Fruit fly (Drosophila melanogaster) whole organism, embryonic: ENCODE data around the gene CG6654.
A peak's percentile ranks its signal among the peaks of the same experiment; 100 is the strongest.

Experiments used
- Ada2b ChIP-seq: fragments of 200-800 bp; sonication (Bioruptor generic); IDR thresholded peaks from 2 replicates; pipeline ENCODE4 v1.3.6; 2022; ENCODE audit warnings: missing biosample characterization, missing genetic modification characterization
- C15 ChIP-seq: fragments of 200-800 bp; sonication (Bioruptor generic); IDR thresholded peaks from 3 replicates; pipeline ENCODE4 v1.3.6; 2022; ENCODE audit warnings: missing biosample characterization, missing genetic modification characterization
- CG10321 ChIP-seq: fragments of 200-800 bp; sonication (Bioruptor generic); IDR thresholded peaks from 2 replicates; pipeline ENCODE4 v1.3.6; 2022; ENCODE audit warnings: missing biosample characterization, missing genetic modification characterization
- CG11723 ChIP-seq: fragments of 200-800 bp; sonication (Bioruptor generic); optimal IDR thresholded peaks from 2 replicates; lab custom pipeline; 2017; ENCODE audit warnings: missing biosample characterization, mild to moderate bottlenecking, missing genetic modification characterization
- CG12071 ChIP-seq: fragments of 200-800 bp; sonication (Bioruptor generic); optimal IDR thresholded peaks from 3 replicates; lab custom pipeline; 2018; ENCODE audit warnings: missing biosample characterization, mild to moderate bottlenecking, missing genetic modification characterization
- CG14014 ChIP-seq: fragments of 200-800 bp; sonication (Bioruptor generic); IDR thresholded peaks from 2 replicates; pipeline ENCODE4 v1.3.6; 2022; ENCODE audit warnings: missing biosample characterization, missing genetic modification characterization
- CG16863 ChIP-seq: fragments of 200-800 bp; sonication (Bioruptor generic); optimal IDR thresholded peaks from 3 replicates; lab custom pipeline; 2016; ENCODE audit warnings: missing biosample characterization, missing genetic modification characterization
- CG17361 ChIP-seq: fragments of 200-800 bp; sonication (Bioruptor generic); IDR thresholded peaks from 3 replicates; pipeline ENCODE4 v1.3.6; 2022; ENCODE audit warnings: missing biosample characterization, missing genetic modification characterization
- CG18599 ChIP-seq: fragments of 200-800 bp; sonication (Bioruptor generic); optimal IDR thresholded peaks from 3 replicates; lab custom pipeline; 2017; ENCODE audit warnings: missing biosample characterization, missing genetic modification characterization, mild to moderate bottlenecking, moderate library complexity, missing genetic modification reagents
- CG2199 ChIP-seq: fragments of 200-800 bp; sonication (Bioruptor generic); IDR thresholded peaks from 3 replicates; pipeline ENCODE4 v1.3.6; 2022; ENCODE audit warnings: missing biosample characterization, missing genetic modification characterization
- CG30431 ChIP-seq: fragments of 200-800 bp; sonication (Bioruptor generic); optimal IDR thresholded peaks from 2 replicates; lab custom pipeline; 2017; ENCODE audit warnings: missing biosample characterization, missing genetic modification characterization
- CG31224 ChIP-seq: fragments of 200-800 bp; sonication (Bioruptor generic); IDR thresholded peaks from 2 replicates; pipeline ENCODE4 v1.3.6; 2022; ENCODE audit warnings: missing biosample characterization, missing genetic modification characterization
- CG32532 ChIP-seq: fragments of 200-800 bp; sonication (Bioruptor generic); IDR thresholded peaks from 2 replicates; pipeline ENCODE4 v1.3.6; 2022; ENCODE audit warnings: missing biosample characterization, missing genetic modification characterization
- CG34422 ChIP-seq: fragments of 200-800 bp; sonication (Bioruptor generic); IDR thresholded peaks from 3 replicates; pipeline ENCODE4 v1.3.6; 2022; ENCODE audit warnings: missing biosample characterization, missing genetic modification characterization
- CG6689 ChIP-seq: fragments of 200-800 bp; sonication (Bioruptor generic); IDR thresholded peaks from 2 replicates; pipeline ENCODE4 v1.3.6; 2022; ENCODE audit warnings: missing biosample characterization, missing genetic modification characterization
- CG8089 ChIP-seq: fragments of 200-800 bp; sonication (Bioruptor generic); optimal IDR thresholded peaks from 3 replicates; lab custom pipeline; 2016; ENCODE audit warnings: missing biosample characterization, missing genetic modification characterization
- CG8765 ChIP-seq: fragments of 200-800 bp; sonication (Bioruptor generic); IDR thresholded peaks from 2 replicates; pipeline ENCODE4 v1.3.6; 2022; ENCODE audit warnings: missing biosample characterization, missing genetic modification characterization
- CG9727 ChIP-seq: fragments of 200-800 bp; sonication (Bioruptor generic); optimal IDR thresholded peaks from 3 replicates; lab custom pipeline; 2017; ENCODE audit warnings: missing biosample characterization, mild to moderate bottlenecking, missing genetic modification characterization
- Doc3 ChIP-seq: fragments of 200-800 bp; sonication (Bioruptor generic); IDR thresholded peaks from 3 replicates; pipeline ENCODE4 v1.3.6; 2022; ENCODE audit warnings: missing biosample characterization, missing genetic modification characterization; ENCODE audit not compliant: partially characterized antibody
- Gug ChIP-seq: fragments of 200-800 bp; sonication (Bioruptor generic); IDR thresholded peaks from 4 replicates; pipeline ENCODE4 v1.3.6; 2022; ENCODE audit warnings: missing biosample characterization, missing genetic modification characterization
- H15 ChIP-seq: fragments of 200-800 bp; sonication (Bioruptor generic); IDR thresholded peaks from 3 replicates; pipeline ENCODE4 v1.3.6; 2022; ENCODE audit warnings: missing biosample characterization, missing genetic modification characterization
- H2.0 ChIP-seq: fragments of 200-800 bp; sonication (Bioruptor generic); IDR thresholded peaks from 2 replicates; pipeline ENCODE4 v1.3.6; 2022; ENCODE audit warnings: missing biosample characterization, missing genetic modification characterization
- Mes4 ChIP-seq: fragments of 200-800 bp; sonication (Bioruptor generic); optimal IDR thresholded peaks from 2 replicates; lab custom pipeline; 2016; ENCODE audit warnings: missing biosample characterization, missing genetic modification characterization
- Oli ChIP-seq: fragments of 200-800 bp; sonication (Bioruptor generic); optimal IDR thresholded peaks from 2 replicates; lab custom pipeline; 2018; ENCODE audit warnings: missing biosample characterization, mild to moderate bottlenecking, missing genetic modification characterization, moderate library complexity
- Xrp1 ChIP-seq: fragments of 200-800 bp; sonication (Bioruptor generic); IDR thresholded peaks from 2 replicates; pipeline ENCODE4 v1.3.6; 2022; ENCODE audit warnings: missing biosample characterization, missing genetic modification characterization
- al ChIP-seq: fragments of 200-800 bp; sonication (Bioruptor generic); IDR thresholded peaks from 2 replicates; pipeline ENCODE4 v1.3.6; 2022; ENCODE audit warnings: missing biosample characterization, missing genetic modification characterization
- ap ChIP-seq: fragments of 200-800 bp; sonication (Bioruptor generic); IDR thresholded peaks from 2 replicates; pipeline ENCODE4 v1.3.6; 2022; ENCODE audit warnings: missing biosample characterization, missing genetic modification characterization
- ara ChIP-seq: fragments of 200-800 bp; sonication (Bioruptor generic); IDR thresholded peaks from 2 replicates; pipeline ENCODE4 v1.3.6; 2022; ENCODE audit warnings: missing biosample characterization, missing genetic modification characterization
- bigmax ChIP-seq: fragments of 200-800 bp; sonication (Bioruptor generic); optimal IDR thresholded peaks from 2 replicates; lab custom pipeline; 2018; ENCODE audit warnings: missing biosample characterization, mild to moderate bottlenecking, missing genetic modification characterization
- bowl ChIP-seq: fragments of 200-800 bp; sonication (Bioruptor generic); IDR thresholded peaks from 2 replicates; pipeline ENCODE4 v1.3.6; 2022; ENCODE audit warnings: missing biosample characterization, missing genetic modification characterization
- chn ChIP-seq: fragments of 200-800 bp; sonication (Bioruptor generic); optimal IDR thresholded peaks from 2 replicates; lab custom pipeline; 2016; ENCODE audit warnings: missing biosample characterization, missing genetic modification characterization
- emc ChIP-seq: fragments of 200-800 bp; sonication (Bioruptor generic); optimal IDR thresholded peaks from 2 replicates; lab custom pipeline; 2016; ENCODE audit warnings: missing biosample characterization, missing genetic modification characterization
- eve ChIP-seq, 2 experiments: fragments of >200 bp; optimal IDR thresholded peaks; 2 replicates each; lab custom pipeline; 2017; ENCODE audit warnings: missing biosample characterization in 2 of 2, missing genetic modification characterization in 2 of 2
- fd96Cb ChIP-seq: fragments of 200-800 bp; sonication (Bioruptor generic); optimal IDR thresholded peaks from 2 replicates; lab custom pipeline; 2018; ENCODE audit warnings: missing biosample characterization, mild to moderate bottlenecking, missing genetic modification characterization, moderate library complexity
- fu2 ChIP-seq: fragments of 200-800 bp; sonication (Bioruptor generic); optimal IDR thresholded peaks from 2 replicates; lab custom pipeline; 2016; ENCODE audit warnings: missing biosample characterization, missing genetic modification characterization
- gsb ChIP-seq: fragments of 200-800 bp; sonication (Bioruptor generic); IDR thresholded peaks from 2 replicates; pipeline ENCODE4 v1.3.6; 2022; ENCODE audit warnings: missing biosample characterization, missing genetic modification characterization
- hbn ChIP-seq: fragments of 200-800 bp; sonication (Bioruptor generic); IDR thresholded peaks from 2 replicates; pipeline ENCODE4 v1.3.6; 2022; ENCODE audit warnings: missing biosample characterization, missing genetic modification characterization; ENCODE audit not compliant: partially characterized antibody
- jigr1 ChIP-seq: fragments of 200-800 bp; sonication (Bioruptor generic); IDR thresholded peaks from 3 replicates; pipeline ENCODE4 v1.3.6; 2022; ENCODE audit warnings: missing biosample characterization, missing genetic modification characterization
- knrl ChIP-seq: fragments of 200-800 bp; sonication (Bioruptor generic); IDR thresholded peaks from 3 replicates; pipeline ENCODE4 v1.3.6; 2022; ENCODE audit warnings: missing biosample characterization, missing genetic modification characterization; ENCODE audit not compliant: partially characterized antibody
- lbe ChIP-seq: fragments of 200-800 bp; sonication (Bioruptor generic); optimal IDR thresholded peaks from 2 replicates; lab custom pipeline; 2016; ENCODE audit warnings: missing biosample characterization, mild to moderate bottlenecking, missing genetic modification characterization
- maf-S ChIP-seq: fragments of 200-800 bp; sonication (Bioruptor generic); optimal IDR thresholded peaks from 2 replicates; lab custom pipeline; 2016; ENCODE audit warnings: missing biosample characterization, missing genetic modification characterization
- nom ChIP-seq: fragments of 200-800 bp; sonication (Bioruptor generic); optimal IDR thresholded peaks from 2 replicates; lab custom pipeline; 2017; ENCODE audit warnings: missing biosample characterization, missing genetic modification characterization, mild to moderate bottlenecking, moderate library complexity, missing genetic modification reagents
- onecut ChIP-seq: fragments of 200-800 bp; sonication (Bioruptor generic); IDR thresholded peaks from 2 replicates; pipeline ENCODE4 v1.3.6; 2022; ENCODE audit warnings: missing biosample characterization, missing genetic modification characterization
- otp ChIP-seq: fragments of 200-800 bp; sonication (Bioruptor generic); IDR thresholded peaks from 3 replicates; pipeline ENCODE4, ENCODE4 v1.3.6; 2022; ENCODE audit warnings: missing biosample characterization, missing genetic modification characterization
- pho ChIP-seq: fragments of 200-800 bp; sonication (Bioruptor generic); optimal IDR thresholded peaks from 2 replicates; lab custom pipeline; 2016; ENCODE audit warnings: missing biosample characterization, missing genetic modification characterization
- psq ChIP-seq: fragments of 200-800 bp; sonication (Bioruptor generic); optimal IDR thresholded peaks from 2 replicates; lab custom pipeline; 2017; ENCODE audit warnings: missing biosample characterization, missing genetic modification characterization
- slou ChIP-seq: fragments of 200-800 bp; sonication (Bioruptor generic); optimal IDR thresholded peaks from 3 replicates; lab custom pipeline; 2016; ENCODE audit warnings: missing biosample characterization, missing genetic modification characterization
- wor ChIP-seq: fragments of 200-800 bp; sonication (Bioruptor generic); IDR thresholded peaks from 2 replicates; pipeline ENCODE4 v1.3.6; 2022; ENCODE audit warnings: missing biosample characterization, missing genetic modification characterization
- zen ChIP-seq: fragments of 200-800 bp; sonication (Bioruptor generic); optimal IDR thresholded peaks from 3 replicates; lab custom pipeline; 2018; ENCODE audit warnings: missing biosample characterization, mild to moderate bottlenecking, missing genetic modification characterization, moderate library complexity

CG6654 gene

DNA sequence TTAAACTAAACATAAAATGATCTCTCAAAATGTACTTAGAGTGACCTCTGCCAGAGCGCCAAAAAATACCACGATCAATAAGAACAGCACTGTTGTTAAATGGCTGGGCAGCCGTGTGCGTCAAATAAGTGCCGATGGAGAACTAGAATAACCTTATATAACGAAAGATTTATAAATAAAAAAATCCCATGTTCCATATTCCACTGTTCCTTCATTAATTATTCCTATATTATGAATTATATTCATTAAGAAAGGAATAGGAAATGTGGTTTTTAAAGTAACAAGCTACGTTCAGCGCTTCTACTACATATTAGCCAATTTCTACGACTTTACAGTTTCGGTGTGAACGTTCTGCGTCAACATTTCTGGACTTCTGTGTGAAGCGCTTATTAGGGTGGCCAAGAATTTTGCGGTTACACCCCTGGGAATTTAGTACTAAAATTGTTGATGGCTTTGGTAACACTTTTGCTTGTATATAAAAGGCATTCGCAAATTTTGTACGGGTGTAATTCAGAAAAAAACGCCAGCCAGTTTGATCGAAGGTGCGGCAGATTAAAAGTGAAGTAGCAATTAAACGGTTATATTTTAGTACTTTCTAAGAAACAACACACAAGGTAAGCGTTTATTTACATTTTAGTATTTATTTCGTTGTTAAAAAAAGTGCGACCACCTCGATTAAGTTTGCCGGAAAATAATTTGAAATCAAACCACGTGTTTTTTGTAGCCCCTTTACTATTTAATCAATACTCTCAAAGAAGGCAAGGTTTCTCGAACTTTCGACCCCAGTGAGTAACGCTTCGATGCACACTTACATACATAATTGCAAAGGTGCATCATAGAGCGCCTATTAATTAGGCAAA is 29.0 kb upstream of the CG6654 start, which contains the start of the genes tefu and Hsc70-4 (continued):
- TF ChIP-seq chn (peak; percentile 82), psq (no peak), C15 (GFP tag; lab: Robert Waterston, UW) (peak; percentile 55; the same call in 1 of the 3 replicates), ara (peak; percentile 70), otp (GFP tag; lab: Robert Waterston, UW) (peak; percentile 68; the same call in 1 of the 3 replicates), eve (GFP tag; optimal IDR thresholded peaks at IDR 0.05; lab: Kevin White, UChicago) (no peak), CG14014 (peak; percentile 61; the same call in 1 of the 2 replicates), Ada2b (GFP tag; lab: Robert Waterston, UW) (peak; percentile 75), wor (GFP tag; lab: Robert Waterston, UW) (peak; percentile 60), CG17361 (GFP tag; lab: Robert Waterston, UW) (peak; percentile 91), CG34422 (GFP tag; lab: Robert Waterston, UW) (peak; percentile 80), CG31224 (GFP tag; lab: Robert Waterston, UW) (peak; percentile 53; the same call in 1 of the 2 replicates), pho (GFP tag; lab: Kevin White, UChicago) (peak; percentile 62), CG2199 (peak; percentile 64; the same call in 2 of the 3 replicates), al (GFP tag; lab: Robert Waterston, UW) (peak; percentile 82), CG18599 (peak; percentile 41), CG30431 (GFP tag; lab: Kevin White, UChicago) (peak; percentile 80), Doc3 (GFP tag; lab: Robert Waterston, UW) (no peak), knrl (GFP tag; lab: Robert Waterston, UW) (peak; percentile 39; the same call in 1 of the 3 replicates), onecut (peak; percentile 85), bigmax (GFP tag; lab: Kevin White, UChicago) (no peak), zen (tag; lab: Kevin White, UChicago) (peak; percentile 72), hbn (no peak), H15 (GFP tag; lab: Robert Waterston, UW) (peak; percentile 72; the same call in 2 of the 3 replicates), ap (GFP tag; lab: Robert Waterston, UW) (peak; percentile 65; the same call in 1 of the 2 replicates), lbe (GFP tag; lab: Kevin White, UChicago) (no peak), CG16863 (GFP tag; lab: Kevin White, UChicago) (peak; percentile 29), gsb (0 out of 2 replicates have a peak, but pooled peaks have one; percentile 43), CG10321 (GFP tag; lab: Robert Waterston, UW) (0 out of 2 replicates have a peak, but pooled peaks have one; percentile 49), CG11723 (GFP tag; lab: Kevin White, UChicago) (peak; percentile 69), H2.0 (GFP tag; lab: Robert Waterston, UW) (peak; percentile 70), Xrp1 (GFP tag; lab: Robert Waterston, UW) (peak; percentile 70), CG8089 (GFP tag; lab: Kevin White, UChicago) (peak; percentile 53), CG32532 (GFP tag; lab: Robert Waterston, UW) (peak; percentile 80), CG8765 (peak; percentile 78), CG12071 (GFP tag; lab: Kevin White, UChicago) (peak; percentile 25), nom (GFP tag; lab: Kevin White, UChicago) (peak; percentile 64), slou (GFP tag; lab: Kevin White, UChicago) (peak; percentile 81), Mes4 (GFP tag; lab: Kevin White, UChicago) (peak; percentile 45), jigr1 (peak; percentile 69; the same call in 2 of the 3 replicates), emc (GFP tag; lab: Kevin White, UChicago) (no peak), bowl (no peak), Gug (GFP tag; lab: Robert Waterston, UW) (peak; percentile 92), CG6689 (peak; percentile 82), maf-S (GFP tag; lab: Kevin White, UChicago) (peak; percentile 76), Oli (tag; lab: Kevin White, UChicago) (peak; percentile 69), fd96Cb (tag; lab: Kevin White, UChicago) (peak; percentile 80), fu2 (peak; percentile 48), CG9727 (GFP tag; lab: Kevin White, UChicago) (peak; percentile 74)
